ENCODE assay signal across 1 fruit fly cellular context in genomic region chr2L:10676933-10677714, dm6.
A peak's percentile ranks its signal among the peaks of the same experiment; 100 is the strongest.
TF ChIP-seq lines count a peak whose summit lies in the region.

Gene CG17104, plus strand, starts transcription at chr2L:10677198.

TF ChIP-seq in whole organism, embryonic, 481 proteins besides CTCF, POLR2A, EP300 and RAD21 (continued from another document):
- no peak; the same call in 1 of the 2 replicates for TF ChIP-seq E2f2 (GFP tag; IDR thresholded peaks at IDR 0.05; lab: Robert Waterston, UW)
- no peak for TF ChIP-seq CG18011 (GFP tag; optimal IDR thresholded peaks at IDR 0.05; lab: Kevin White, UChicago)
- TF ChIP-seq PHDP (tag; optimal IDR thresholded peaks at IDR 0.05; lab: Kevin White, UChicago) = peak; percentile 53
- TF ChIP-seq C15 (GFP tag; IDR thresholded peaks at IDR 0.05; lab: Robert Waterston, UW) = no peak
- peak; percentile 5 for TF ChIP-seq CG12155 (GFP tag; optimal IDR thresholded peaks at IDR 0.05; lab: Kevin White, UChicago)
- TF ChIP-seq CG1832 (GFP tag; optimal IDR thresholded peaks at IDR 0.05; lab: Kevin White, UChicago) = no peak
- TF ChIP-seq Hsf (GFP tag; optimal IDR thresholded peaks at IDR 0.05; lab: Kevin White, UChicago) = peak; percentile 5
- TF ChIP-seq ci (GFP tag; IDR thresholded peaks at IDR 0.05; lab: Robert Waterston, UW) = 0 out of 3 replicates have a peak, but pooled peaks have one; percentile 14
- TF ChIP-seq CG8924 (tag; optimal IDR thresholded peaks at IDR 0.05; lab: Kevin White, UChicago) = peak; percentile 25
- TF ChIP-seq unc-4 (GFP tag; IDR thresholded peaks at IDR 0.05; lab: Robert Waterston, UW; ENCODE audit: partially characterized antibody) = no peak
- TF ChIP-seq Blimp-1 (GFP tag; optimal IDR thresholded peaks at IDR 0.05; lab: Kevin White, UChicago) = peak; percentile 64
- no peak for TF ChIP-seq CG7928 (GFP tag; optimal IDR thresholded peaks at IDR 0.05; lab: Kevin White, UChicago)
- peak; percentile 33 for TF ChIP-seq CG12659 (GFP tag; optimal IDR thresholded peaks at IDR 0.05; lab: Kevin White, UChicago)
- peak; percentile 16 for TF ChIP-seq Fer3 (tag; optimal IDR thresholded peaks at IDR 0.05; lab: Kevin White, UChicago)
- no peak for TF ChIP-seq fru (optimal IDR thresholded peaks at IDR 0.05; lab: Kevin White, UChicago)
- TF ChIP-seq CG15269 (tag; optimal IDR thresholded peaks at IDR 0.05; lab: Kevin White, UChicago) = peak; percentile 65
- no peak for TF ChIP-seq jigr1 (GFP tag; IDR thresholded peaks at IDR 0.05; lab: Robert Waterston, UW)
- no peak for TF ChIP-seq GATAe (GFP tag; conservative IDR thresholded peaks at IDR 0.05; lab: Robert Waterston, UW)
- no peak for TF ChIP-seq ranshi (GFP tag; IDR thresholded peaks at IDR 0.05; lab: Robert Waterston, UW)
- no peak for TF ChIP-seq Bteb2 (GFP tag; optimal IDR thresholded peaks at IDR 0.05; lab: Kevin White, UChicago)
- no peak for TF ChIP-seq kah (GFP tag; optimal IDR thresholded peaks at IDR 0.05; lab: Kevin White, UChicago)
- TF ChIP-seq run (tag; optimal IDR thresholded peaks at IDR 0.05; lab: Kevin White, UChicago) = no peak
- no peak for TF ChIP-seq Scr (GFP tag; IDR thresholded peaks at IDR 0.05; lab: Robert Waterston, UW; ENCODE audit: partially characterized antibody)
- no peak for TF ChIP-seq prd (optimal IDR thresholded peaks at IDR 0.05; lab: Kevin White, UChicago)
- peak; percentile 23; the same call in 1 of the 3 replicates for TF ChIP-seq prd (GFP tag; IDR thresholded peaks at IDR 0.05; lab: Robert Waterston, UW)
- TF ChIP-seq en (GFP tag; optimal IDR thresholded peaks at IDR 0.05; lab: Kevin White, UChicago) = no peak
- TF ChIP-seq crp (GFP tag; optimal IDR thresholded peaks at IDR 0.05; lab: Kevin White, UChicago) = no peak
- TF ChIP-seq CG2875 (GFP tag; optimal IDR thresholded peaks at IDR 0.05; lab: Kevin White, UChicago) = no peak
- TF ChIP-seq CG6175 (GFP tag; IDR thresholded peaks at IDR 0.05; lab: Robert Waterston, UW) = no peak
- TF ChIP-seq tin (GFP tag; optimal IDR thresholded peaks at IDR 0.05; lab: Kevin White, UChicago) = no peak
- no peak for TF ChIP-seq D (optimal IDR thresholded peaks at IDR 0.05; lab: Kevin White, UChicago)
- TF ChIP-seq D (GFP tag; optimal IDR thresholded peaks at IDR 0.05; lab: Kevin White, UChicago) = no peak
- TF ChIP-seq Chrac-16 (GFP tag; optimal IDR thresholded peaks at IDR 0.05; lab: Kevin White, UChicago) = no peak
- TF ChIP-seq nau (GFP tag; optimal IDR thresholded peaks at IDR 0.05; lab: Kevin White, UChicago) = no peak
- TF ChIP-seq CG32767 (GFP tag; IDR thresholded peaks at IDR 0.05; lab: Robert Waterston, UW) = no peak
- TF ChIP-seq ro (GFP tag; IDR thresholded peaks at IDR 0.05; lab: Robert Waterston, UW) = no peak
- no peak for TF ChIP-seq jing (GFP tag; optimal IDR thresholded peaks at IDR 0.05; lab: Kevin White, UChicago)
- TF ChIP-seq bab2 (GFP tag; optimal IDR thresholded peaks at IDR 0.05; lab: Kevin White, UChicago) = no peak
- no peak for TF ChIP-seq CG12236 (GFP tag; optimal IDR thresholded peaks at IDR 0.05; lab: Kevin White, UChicago)
- TF ChIP-seq CG4328 (GFP tag; optimal IDR thresholded peaks at IDR 0.05; lab: Kevin White, UChicago) = no peak
- 0 out of 2 replicates have a peak, but pooled peaks have one; percentile 8 for TF ChIP-seq CG14014 (GFP tag; IDR thresholded peaks at IDR 0.05; lab: Robert Waterston, UW)
- no peak for TF ChIP-seq pzg (GFP tag; optimal IDR thresholded peaks at IDR 0.05; lab: Kevin White, UChicago)
- no peak for TF ChIP-seq CG12942 (GFP tag; optimal IDR thresholded peaks at IDR 0.05; lab: Kevin White, UChicago)
- TF ChIP-seq crc (GFP tag; optimal IDR thresholded peaks at IDR 0.05; lab: Kevin White, UChicago) = peak; percentile 35
- no peak for TF ChIP-seq CG14667 (GFP tag; IDR thresholded peaks at IDR 0.05; lab: Robert Waterston, UW)
- TF ChIP-seq Nf-YA (GFP tag; IDR thresholded peaks at IDR 0.05; lab: Robert Waterston, UW) = no peak
- no peak for TF ChIP-seq zen (tag; optimal IDR thresholded peaks at IDR 0.05; lab: Kevin White, UChicago)
- TF ChIP-seq CG12219 (GFP tag; optimal IDR thresholded peaks at IDR 0.05; lab: Kevin White, UChicago) = no peak
- TF ChIP-seq Sox102F (GFP tag; optimal IDR thresholded peaks at IDR 0.05; lab: Kevin White, UChicago) = peak; percentile 55
- TF ChIP-seq CG12391 (tag; optimal IDR thresholded peaks at IDR 0.05; lab: Kevin White, UChicago) = peak; percentile 28
- no peak for TF ChIP-seq cato (GFP tag; optimal IDR thresholded peaks at IDR 0.05; lab: Kevin White, UChicago; ENCODE audit: borderline replicate concordance)
- no peak for TF ChIP-seq CG1602 (GFP tag; optimal IDR thresholded peaks at IDR 0.05; lab: Kevin White, UChicago)
- no peak for TF ChIP-seq dm (GFP tag; optimal IDR thresholded peaks at IDR 0.05; lab: Kevin White, UChicago)
- peak; percentile 7 for TF ChIP-seq odd (GFP tag; optimal IDR thresholded peaks at IDR 0.05; lab: Kevin White, UChicago)
- peak; percentile 42 for TF ChIP-seq CG7839 (tag; optimal IDR thresholded peaks at IDR 0.05; lab: Kevin White, UChicago)
- no peak for TF ChIP-seq CG17912 (GFP tag; optimal IDR thresholded peaks at IDR 0.05; lab: Kevin White, UChicago)
- TF ChIP-seq CG16813 (GFP tag; IDR thresholded peaks at IDR 0.05; lab: Robert Waterston, UW; ENCODE audit: partially characterized antibody) = no peak
- TF ChIP-seq Drgx (GFP tag; IDR thresholded peaks at IDR 0.05; lab: Robert Waterston, UW) = peak; percentile 66; the same call in 1 of the 2 replicates
- TF ChIP-seq CHES-1-like (GFP tag; optimal IDR thresholded peaks at IDR 0.05; lab: Kevin White, UChicago) = no peak
- no peak for TF ChIP-seq pum (GFP tag; optimal IDR thresholded peaks at IDR 0.05; lab: Kevin White, UChicago)
- TF ChIP-seq Jarid2 (GFP tag; optimal IDR thresholded peaks at IDR 0.05; lab: Kevin White, UChicago) = peak; percentile 7
- TF ChIP-seq CG14860 (GFP tag; IDR thresholded peaks at IDR 0.05; lab: Robert Waterston, UW; ENCODE audit: partially characterized antibody) = no peak
- no peak for TF ChIP-seq CG13123 (GFP tag; optimal IDR thresholded peaks at IDR 0.05; lab: Kevin White, UChicago)
- TF ChIP-seq CG10267 (tag; optimal IDR thresholded peaks at IDR 0.05; lab: Kevin White, UChicago) = peak; percentile 5
- TF ChIP-seq row (GFP tag; IDR thresholded peaks at IDR 0.05; lab: Robert Waterston, UW) = peak; percentile 49
- no peak for TF ChIP-seq CG11723 (GFP tag; optimal IDR thresholded peaks at IDR 0.05; lab: Kevin White, UChicago)
- TF ChIP-seq stc (GFP tag; IDR thresholded peaks at IDR 0.05; lab: Robert Waterston, UW) = no peak
- TF ChIP-seq CG1233 (GFP tag; optimal IDR thresholded peaks at IDR 0.05; lab: Kevin White, UChicago) = no peak
- no peak for TF ChIP-seq CG11093 (GFP tag; IDR thresholded peaks at IDR 0.05; lab: Robert Waterston, UW)
- TF ChIP-seq CG9876 (GFP tag; optimal IDR thresholded peaks at IDR 0.05; lab: Kevin White, UChicago) = no peak
- TF ChIP-seq Meics (GFP tag; optimal IDR thresholded peaks at IDR 0.05; lab: Kevin White, UChicago) = peak; percentile 36
- no peak for TF ChIP-seq gcm2 (GFP tag; optimal IDR thresholded peaks at IDR 0.05; lab: Kevin White, UChicago)
- TF ChIP-seq CG9797 (GFP tag; optimal IDR thresholded peaks at IDR 0.05; lab: Kevin White, UChicago) = no peak
- TF ChIP-seq Rfx (GFP tag; IDR thresholded peaks at IDR 0.05; lab: Robert Waterston, UW) = peak; percentile 45; the same call in 1 of the 2 replicates
- no peak for TF ChIP-seq CG4854 (GFP tag; optimal IDR thresholded peaks at IDR 0.05; lab: Kevin White, UChicago)
- TF ChIP-seq chm (GFP tag; IDR thresholded peaks at IDR 0.05; lab: Robert Waterston, UW) = no peak
- TF ChIP-seq lola (GFP tag; optimal IDR thresholded peaks at IDR 0.05; lab: Kevin White, UChicago) = no peak
- TF ChIP-seq vvl (GFP tag; IDR thresholded peaks at IDR 0.05; lab: Robert Waterston, UW) = no peak
- TF ChIP-seq onecut (GFP tag; IDR thresholded peaks at IDR 0.05; lab: Robert Waterston, UW) = no peak
- no peak; the same call in 1 of the 2 replicates for TF ChIP-seq sisA (GFP tag; IDR thresholded peaks at IDR 0.05; lab: Robert Waterston, UW)
